Fruit fly (Drosophila melanogaster) whole organism, prepupa: ENCODE measurements around the gene CG43245.

Experiments
- CG10669 ChIP-seq: fragments of 200-800 bp; sonication (Bioruptor generic); optimal IDR thresholded peaks from 3 replicates; lab custom pipeline; 2018; ENCODE audit warnings: missing biosample characterization, mild to moderate bottlenecking, missing genetic modification characterization, moderate library complexity
- CG6276 ChIP-seq: fragments of 200-800 bp; sonication (Bioruptor generic); optimal IDR thresholded peaks from 2 replicates; lab custom pipeline; 2017; ENCODE audit warnings: missing biosample characterization, mild to moderate bottlenecking, missing genetic modification characterization
- Ets21C ChIP-seq: fragments of 200-800 bp; sonication (Bioruptor generic); optimal IDR thresholded peaks from 3 replicates; lab custom pipeline; 2016; ENCODE audit warnings: missing biosample characterization, missing genetic modification characterization
- Gug ChIP-seq: fragments of 200-800 bp; sonication (Bioruptor generic); IDR thresholded peaks from 2 replicates; pipeline ENCODE4 v1.3.6; 2022; ENCODE audit warnings: missing biosample characterization, missing genetic modification characterization
- Hr4 ChIP-seq: fragments of 200-800 bp; sonication (Bioruptor generic); optimal IDR thresholded peaks from 3 replicates; lab custom pipeline; 2016; ENCODE audit warnings: missing biosample characterization, missing genetic modification characterization
- OdsH ChIP-seq: fragments of 200-800 bp; sonication (Bioruptor generic); optimal IDR thresholded peaks from 3 replicates; lab custom pipeline; 2016; ENCODE audit warnings: missing biosample characterization, missing genetic modification characterization
- Sox102F ChIP-seq: fragments of 200-800 bp; sonication (Bioruptor generic); optimal IDR thresholded peaks from 2 replicates; lab custom pipeline; 2016; ENCODE audit warnings: missing biosample characterization, mild to moderate bottlenecking, missing genetic modification characterization
- cyc ChIP-seq: fragments of 200-800 bp; sonication (Bioruptor generic); optimal IDR thresholded peaks from 3 replicates; lab custom pipeline; 2016; ENCODE audit warnings: missing biosample characterization, missing genetic modification characterization
- net ChIP-seq: fragments of 200-800 bp; sonication (Bioruptor generic); optimal IDR thresholded peaks from 3 replicates; lab custom pipeline; 2016; ENCODE audit warnings: missing biosample characterization, missing genetic modification characterization
- pdm3 ChIP-seq: fragments of 200-800 bp; sonication (Bioruptor generic); optimal IDR thresholded peaks from 3 replicates; lab custom pipeline; 2016; ENCODE audit warnings: missing biosample characterization, missing genetic modification characterization
- vri ChIP-seq: fragments of 200-800 bp; sonication (Bioruptor generic); optimal IDR thresholded peaks from 3 replicates; lab custom pipeline; 2016; ENCODE audit warnings: missing biosample characterization, mild to moderate bottlenecking, missing genetic modification characterization

DNA sequence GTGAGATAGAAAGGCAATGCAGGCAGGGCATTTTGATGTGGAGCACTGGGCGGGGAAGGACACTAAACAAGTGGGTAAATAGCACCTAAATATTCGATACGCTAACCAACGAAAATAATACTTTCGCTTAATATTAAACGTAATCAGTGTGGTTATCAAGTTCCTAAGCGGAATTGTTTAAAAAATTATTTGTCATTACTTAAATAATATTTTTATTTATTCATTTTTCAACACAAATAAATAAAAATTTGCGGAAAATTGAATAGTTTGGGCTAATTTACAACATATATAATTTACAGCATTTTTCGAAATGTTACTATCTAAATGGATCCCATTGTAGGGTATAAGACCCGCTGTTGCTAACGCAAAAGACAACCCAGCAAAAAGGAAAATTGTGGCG, 41.2 kb downstream of the CG43245 start:
- TF ChIP-seq cyc (GFP tag; lab: Kevin White, UChicago) (no peak), CG6276 (GFP tag; lab: Kevin White, UChicago) (peak; percentile 9), OdsH (GFP tag; lab: Kevin White, UChicago) (peak; percentile 36), net (no peak), vri (GFP tag; lab: Kevin White, UChicago) (no peak), pdm3 (peak; percentile 1), Gug (no peak), CG10669 (GFP tag; lab: Kevin White, UChicago) (peak; percentile 29), Sox102F (no peak), Hr4 (GFP tag; lab: Kevin White, UChicago) (peak; percentile 9), Ets21C (GFP tag; lab: Kevin White, UChicago) (no peak)
